Fruit fly (Drosophila melanogaster) whole organism: Measurements from ENCODE around the gene CG6015.

Experiments
- CG8478 ChIP-seq: fragments of >200 bp; optimal IDR thresholded peaks from 2 replicates; lab custom pipeline; 2018; ENCODE audit warnings: inconsistent platforms
- Dll ChIP-seq: fragments of >200 bp; optimal IDR thresholded peaks from 2 replicates; lab custom pipeline; 2017
- EcR ChIP-seq, 2 experiments: fragments of >200 bp; optimal IDR thresholded peaks; 2 replicates each; lab custom pipeline; 2017; ENCODE audit warnings: missing biosample characterization in 2 of 2, missing genetic modification characterization in 2 of 2, missing genetic modification reagents in 2 of 2
- pan ChIP-seq: fragments of >200 bp; optimal IDR thresholded peaks from 2 replicates; lab custom pipeline; 2017
- psq ChIP-seq: fragments of >200 bp; optimal IDR thresholded peaks from 2 replicates; lab custom pipeline; 2017
- usp ChIP-seq: fragments of >200 bp; optimal IDR thresholded peaks from 2 replicates; lab custom pipeline; 2017; ENCODE audit warnings: missing biosample characterization, missing genetic modification characterization, mixed read lengths

Gene CG6015

DNA sequence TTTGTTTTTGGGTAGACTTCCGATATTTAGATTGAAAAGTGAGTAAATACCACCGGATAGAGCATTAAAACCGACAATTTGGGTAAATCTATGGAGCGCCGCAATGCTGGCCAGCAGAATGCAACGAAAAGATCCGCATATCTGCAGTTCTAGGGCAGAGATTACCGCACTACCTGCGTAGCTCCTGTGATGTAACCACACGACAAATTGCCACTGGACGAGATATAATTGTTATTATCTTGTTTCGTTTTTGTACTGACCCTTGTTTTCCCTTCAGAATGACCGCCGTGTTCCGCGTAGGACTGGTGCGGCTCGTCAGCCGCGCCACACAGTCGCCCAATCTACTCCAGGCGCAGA, 6.4 kb downstream of the CG6015 start:
- TF ChIP-seq EcR (GFP tag; optimal IDR thresholded peaks at IDR 0.05; lab: Kevin White, UChicago) = no peak
- TF ChIP-seq Dll = no peak
- no peak for TF ChIP-seq psq
- no peak for TF ChIP-seq pan
- no peak for TF ChIP-seq CG8478 (lab: Kevin White, UChicago)
- TF ChIP-seq usp (GFP tag; lab: Kevin White, UChicago) = no peak

DNA sequence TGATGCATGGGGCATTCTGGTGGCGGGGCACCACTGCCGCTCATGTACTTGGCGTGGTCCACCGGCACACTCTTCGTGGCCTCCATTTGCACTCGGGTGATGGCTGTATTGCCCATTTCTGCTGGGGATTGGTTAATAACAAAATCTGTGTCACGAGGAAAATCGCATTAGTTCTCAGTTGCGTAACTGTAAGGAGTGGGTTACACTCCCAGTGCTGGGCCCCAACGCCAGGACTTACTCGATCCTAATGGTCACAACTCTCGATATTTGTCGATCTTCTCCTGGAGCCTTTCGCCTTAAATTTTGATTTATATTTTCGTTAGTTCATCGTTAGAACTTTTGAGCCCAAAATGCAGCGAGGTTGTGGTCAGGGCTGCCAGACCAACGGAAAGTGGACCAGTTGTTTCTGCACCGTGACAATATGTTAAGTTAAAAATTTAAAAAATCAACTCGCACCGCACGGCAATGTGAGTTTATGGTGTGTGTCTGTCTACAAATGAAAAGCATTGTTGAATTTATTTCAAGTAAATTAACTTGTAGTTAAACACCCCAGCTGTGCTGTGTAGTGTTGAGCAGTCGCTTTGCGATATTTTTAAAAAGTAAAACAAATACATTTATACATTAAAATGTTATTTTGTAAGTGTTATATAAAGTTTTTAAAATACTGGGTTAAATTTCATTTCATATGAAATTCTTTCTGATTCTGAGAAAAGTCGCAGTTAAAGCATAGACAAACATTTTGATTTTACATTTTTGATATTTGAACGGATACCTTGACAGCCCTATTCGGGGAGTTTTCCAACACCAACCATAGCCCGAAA, 7.0 kb downstream of the CG6015 start, which contains the start of the genes Cchl and ND-42:
Gene Cchl, minus strand, starts transcription at position 559 of the 821 bp plus-strand sequence.
Gene ND-42, plus strand, starts transcription at position 788 of the 821 bp plus-strand sequence.
- no peak for TF ChIP-seq pan
- no peak for TF ChIP-seq psq
- TF ChIP-seq usp (GFP tag; lab: Kevin White, UChicago) = no peak
- TF ChIP-seq Dll = no peak
- TF ChIP-seq CG8478 (lab: Kevin White, UChicago) = no peak
- no peak for TF ChIP-seq EcR (GFP tag; optimal IDR thresholded peaks at IDR 0.05; lab: Kevin White, UChicago)

DNA sequence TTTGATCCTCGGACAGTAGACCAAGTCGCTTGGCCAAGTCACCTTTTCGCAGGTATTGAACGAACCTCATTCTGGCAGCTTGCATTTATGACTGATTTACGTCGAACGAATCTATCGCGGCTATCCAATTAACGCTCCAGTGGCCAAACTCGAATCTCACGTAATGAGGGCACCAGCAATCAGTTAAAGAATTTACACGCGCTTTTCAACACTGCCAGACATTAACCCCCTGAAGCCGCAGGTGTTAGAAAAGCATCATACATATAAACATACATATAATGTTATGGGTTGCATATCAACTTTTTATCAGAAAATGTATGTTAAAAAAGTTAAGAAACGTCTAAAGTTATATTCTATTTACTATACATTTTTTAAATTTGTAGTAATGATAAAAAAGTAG, 8.8 kb downstream of the CG6015 start, which contains the start of gene CG6028:
Gene CG6028, minus strand, starts transcription at position 187 of the 400 bp plus-strand sequence.
- TF ChIP-seq Dll = no peak
- TF ChIP-seq EcR (GFP tag; optimal IDR thresholded peaks at IDR 0.05; lab: Kevin White, UChicago) = no peak
- no peak for TF ChIP-seq usp (GFP tag; lab: Kevin White, UChicago)
- TF ChIP-seq psq = no peak
- TF ChIP-seq CG8478 (lab: Kevin White, UChicago) = no peak
- no peak for TF ChIP-seq pan

DNA sequence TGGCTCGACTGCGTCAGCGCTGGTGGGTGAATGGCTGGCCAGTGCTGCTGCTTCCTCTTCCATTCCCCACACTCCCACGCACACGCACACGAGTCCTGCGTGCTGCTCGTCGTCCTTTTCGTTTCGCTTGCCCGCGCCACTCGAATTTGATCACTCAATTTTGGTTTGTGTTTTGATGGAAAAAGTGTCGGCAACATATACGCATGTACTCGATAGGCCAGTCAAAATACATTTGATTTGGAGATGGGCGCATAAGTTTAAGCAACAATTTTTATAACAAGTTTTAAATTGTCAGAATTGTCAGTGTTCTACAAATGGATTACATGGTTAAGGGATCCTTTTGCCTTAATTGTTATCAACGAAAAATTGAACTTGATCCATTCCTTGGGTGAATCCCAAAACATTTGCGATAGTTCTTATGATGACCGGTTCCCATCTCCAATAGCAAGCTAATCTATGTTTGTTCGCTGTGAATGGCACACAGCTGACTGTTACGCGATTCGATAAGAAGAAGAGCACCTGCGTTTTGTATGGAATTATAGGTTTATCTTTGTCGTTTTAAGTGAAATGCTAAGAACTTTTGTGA, 11.0 kb downstream of the CG6015 start, which contains the start of the genes Mitofilin and mRpL35:
Gene Mitofilin, minus strand, starts transcription at position 295 of the 586 bp plus-strand sequence.
Gene mRpL35, plus strand, starts transcription at position 487 of the 586 bp plus-strand sequence.
- no peak for TF ChIP-seq usp (GFP tag; lab: Kevin White, UChicago)
- TF ChIP-seq psq = no peak
- TF ChIP-seq CG8478 (lab: Kevin White, UChicago) = no peak
- no peak for TF ChIP-seq pan
- TF ChIP-seq EcR (GFP tag; optimal IDR thresholded peaks at IDR 0.05; lab: Kevin White, UChicago) = no peak
- no peak for TF ChIP-seq Dll

DNA sequence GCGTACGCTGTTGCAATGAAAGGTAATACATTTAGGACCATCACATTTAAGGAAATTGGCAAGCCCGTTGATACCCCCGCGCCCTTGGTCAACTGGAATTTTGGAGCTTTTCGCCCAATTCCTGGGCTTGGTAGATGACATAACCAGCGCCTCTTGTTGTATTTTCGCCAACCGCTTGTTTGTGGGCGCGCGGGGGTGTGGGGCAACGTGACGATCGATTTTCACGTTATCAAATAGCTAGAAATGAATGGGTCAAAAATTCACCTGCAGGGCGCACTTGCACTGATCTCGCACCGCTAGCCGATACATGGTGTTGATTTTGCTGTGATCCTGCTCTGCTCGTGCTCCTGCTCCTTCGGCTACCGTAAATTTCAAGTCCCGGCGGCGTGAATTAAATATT, 11.5 kb downstream of the CG6015 start:
- TF ChIP-seq CG8478 (lab: Kevin White, UChicago) = no peak

DNA sequence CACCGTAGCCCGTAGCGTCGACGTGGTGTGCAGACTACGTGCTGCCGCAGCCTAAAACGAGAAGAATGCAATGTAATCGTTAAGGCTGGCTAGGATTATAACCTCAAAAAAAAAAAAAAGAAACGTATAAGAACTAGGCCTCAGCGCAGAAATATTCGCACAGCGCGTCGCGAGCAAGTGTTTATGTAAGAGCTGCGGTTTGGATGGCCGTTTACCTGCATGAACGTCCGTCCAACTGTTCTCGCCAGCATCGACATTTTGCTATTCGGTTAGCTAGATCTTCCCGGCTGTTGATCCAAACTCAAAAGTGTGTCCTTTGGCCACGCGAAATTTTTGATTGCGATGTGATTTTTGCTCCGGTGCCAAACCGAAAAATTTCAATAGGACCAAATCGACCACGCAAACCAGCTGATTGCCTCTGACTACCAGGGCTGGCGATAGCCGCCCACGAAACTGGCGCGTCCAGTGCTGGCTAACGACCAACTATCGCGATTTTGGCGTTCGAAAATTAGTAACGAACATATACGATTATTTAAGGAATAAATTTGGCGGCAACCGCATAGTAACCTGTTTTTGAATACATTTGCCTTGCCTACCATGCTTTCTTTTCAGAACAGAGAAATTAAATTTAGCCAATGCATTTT, 15.2 kb downstream of the CG6015 start, which contains the start of gene Idh3b:
Gene Idh3b, minus strand, starts transcription at position 606 of the 644 bp plus-strand sequence.
- TF ChIP-seq pan = no peak
- no peak for TF ChIP-seq EcR (GFP tag; optimal IDR thresholded peaks at IDR 0.05; lab: Kevin White, UChicago)
- TF ChIP-seq Dll = no peak
- no peak for TF ChIP-seq usp (GFP tag; lab: Kevin White, UChicago)
- TF ChIP-seq psq = no peak
- no peak for TF ChIP-seq CG8478 (lab: Kevin White, UChicago)

DNA sequence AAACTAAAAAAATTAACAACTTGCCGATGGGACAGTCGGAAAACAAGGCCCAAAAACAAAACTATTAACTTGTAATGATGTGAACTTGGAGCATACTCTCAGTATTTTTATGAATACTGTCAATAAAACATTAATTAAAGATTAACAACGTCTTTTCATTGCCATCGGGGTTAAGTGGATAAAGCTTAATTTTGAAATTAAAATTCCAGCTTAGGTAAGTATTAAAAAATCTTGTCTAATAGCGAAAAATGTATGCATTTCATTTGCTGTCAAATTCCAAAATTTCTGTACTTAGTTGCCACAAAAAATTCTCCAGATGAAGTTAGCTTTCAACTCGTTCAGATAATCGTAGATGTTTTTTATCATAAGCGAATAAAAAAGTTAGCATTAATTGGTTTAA, 19.7 kb downstream of the CG6015 start, which contains the start of gene Theg:
Gene Theg, plus strand, starts transcription at position 301 of the 400 bp plus-strand sequence.
- TF ChIP-seq CG8478 (lab: Kevin White, UChicago) = no peak
- no peak for TF ChIP-seq psq
- TF ChIP-seq Dll = no peak
- no peak for TF ChIP-seq usp (GFP tag; lab: Kevin White, UChicago)
- TF ChIP-seq EcR (GFP tag; optimal IDR thresholded peaks at IDR 0.05; lab: Kevin White, UChicago) = no peak
- no peak for TF ChIP-seq pan

DNA sequence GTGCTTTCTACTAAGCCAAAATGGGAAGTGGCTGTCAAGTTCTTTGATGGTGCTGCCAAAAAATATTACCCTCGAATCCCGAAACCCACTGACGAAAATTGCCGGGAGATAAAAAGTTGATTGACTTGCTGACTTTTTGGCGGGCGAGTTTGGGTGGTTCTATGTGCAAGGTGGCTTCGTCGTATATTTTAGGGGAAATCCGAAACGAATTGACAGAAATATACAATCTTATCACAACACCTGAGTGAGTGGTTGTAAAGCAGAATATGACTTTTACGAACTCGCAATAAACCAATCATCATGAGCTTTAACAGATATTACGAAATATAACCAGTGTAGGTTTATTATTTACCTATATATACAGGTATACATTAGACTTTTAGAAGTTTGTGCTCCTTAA, 30.6 kb downstream of the CG6015 start:
- TF ChIP-seq pan (no peak), EcR (GFP tag; optimal IDR thresholded peaks at IDR 0.05; lab: Kevin White, UChicago) (no peak), psq (no peak), Dll (no peak), CG8478 (lab: Kevin White, UChicago) (no peak), usp (GFP tag; lab: Kevin White, UChicago) (no peak)

DNA sequence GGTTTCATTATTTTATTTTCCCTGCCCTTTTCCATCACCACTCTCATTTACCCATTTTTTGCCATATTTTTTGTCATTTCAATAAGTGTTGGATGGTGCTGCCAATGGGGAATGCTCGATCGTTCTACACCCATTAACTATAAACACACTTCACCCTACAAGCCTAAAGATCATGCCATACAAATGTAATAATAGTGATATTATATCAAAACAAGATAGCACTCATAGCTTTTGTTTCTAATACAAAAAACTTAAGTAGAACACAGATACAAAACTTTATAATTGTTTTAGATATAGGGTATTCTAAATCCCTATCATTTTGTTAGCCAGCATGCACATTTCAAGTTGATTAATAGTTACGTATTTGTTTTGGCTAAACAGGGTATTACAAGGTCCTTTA, 34.4 kb downstream of the CG6015 start:
- no peak for TF ChIP-seq CG8478 (lab: Kevin White, UChicago)
- TF ChIP-seq pan = peak; percentile 52

DNA sequence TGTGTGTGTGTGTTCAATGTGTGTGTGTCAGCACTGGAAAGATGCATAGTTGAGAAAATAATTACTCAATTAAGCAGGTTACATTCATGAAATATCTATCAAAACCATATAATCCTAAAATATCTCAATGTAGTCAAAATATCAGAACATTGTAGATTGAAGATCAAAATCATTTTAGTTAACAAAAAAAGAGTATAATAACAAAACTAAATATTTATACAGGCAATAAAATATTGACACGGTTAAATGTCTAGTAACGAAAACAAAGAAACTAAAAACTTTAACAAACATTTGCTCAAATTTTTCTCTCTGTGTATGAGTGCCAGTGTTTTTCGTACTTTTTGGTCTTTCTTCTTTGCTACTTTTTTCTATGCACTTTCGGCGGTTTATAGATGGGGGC, 35.2 kb downstream of the CG6015 start:
- no peak for TF ChIP-seq pan
- no peak for TF ChIP-seq usp (GFP tag; lab: Kevin White, UChicago)
- no peak for TF ChIP-seq psq
- TF ChIP-seq CG8478 (lab: Kevin White, UChicago) = no peak

DNA sequence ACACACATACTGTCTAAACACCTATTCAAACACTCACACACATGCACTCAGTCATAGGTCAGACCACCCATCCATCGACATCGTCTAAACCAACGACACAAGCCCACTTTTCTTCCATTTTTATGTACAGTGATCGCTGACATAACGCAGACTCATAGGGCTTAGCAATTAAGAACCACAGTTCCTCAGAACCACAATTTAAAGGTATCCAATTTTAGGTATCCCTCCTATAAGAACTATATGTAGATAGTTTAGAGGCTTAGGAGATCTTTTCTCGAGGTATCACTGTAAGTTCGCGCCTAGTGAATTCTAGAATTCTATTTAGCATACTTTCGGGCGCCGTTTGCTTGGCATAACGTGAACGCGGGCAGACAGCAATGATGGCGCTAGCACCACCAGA, 41.2 kb downstream of the CG6015 start:
- TF ChIP-seq EcR (GFP tag; optimal IDR thresholded peaks at IDR 0.05; lab: Kevin White, UChicago) = no peak
- no peak for TF ChIP-seq usp (GFP tag; lab: Kevin White, UChicago)

DNA sequence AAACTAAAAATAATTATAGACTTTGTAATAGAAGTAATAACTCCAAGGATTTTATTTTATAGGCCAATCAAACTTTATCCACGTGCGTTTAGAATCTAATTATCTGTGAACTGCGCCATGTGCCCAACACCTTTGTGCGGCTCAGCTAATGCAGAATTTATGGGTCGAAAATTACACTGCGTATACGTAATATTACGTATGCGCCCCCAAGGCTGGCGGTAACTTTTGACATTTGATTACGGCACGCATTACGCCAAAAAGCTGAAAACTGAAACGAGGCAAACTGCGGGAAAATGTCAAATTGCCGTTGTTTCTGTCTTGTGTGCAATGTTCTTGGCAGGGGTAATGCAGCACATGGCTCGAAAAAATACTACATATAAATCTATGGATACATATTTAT, 42.5 kb downstream of the CG6015 start:
- TF ChIP-seq pan = no peak
- TF ChIP-seq CG8478 (lab: Kevin White, UChicago) = no peak
- TF ChIP-seq psq = no peak
- TF ChIP-seq Dll = no peak
- no peak for TF ChIP-seq usp (GFP tag; lab: Kevin White, UChicago)
- TF ChIP-seq EcR (GFP tag; optimal IDR thresholded peaks at IDR 0.05; lab: Kevin White, UChicago) = no peak
